Fruit fly (Drosophila melanogaster): ENCODE data around the gene CG5823.

Gene CG5823

dm6 chr3R:17534325-17535105 is at the start of gene CG5823, which contains the start of gene P5cr-2:
Gene CG5823, minus strand, starts transcription at chr3R:17534587.
Gene P5cr-2, plus strand, starts transcription at chr3R:17534815.
- TF ChIP-seq pdm3 (GFP tag; optimal IDR thresholded peaks at IDR 0.05) (peak; percentile 13), dac (GFP tag; optimal IDR thresholded peaks at IDR 0.05) (no peak), CG11294 (GFP tag; IDR thresholded peaks at IDR 0.05) (no peak), spab (GFP tag; optimal IDR thresholded peaks at IDR 0.05) (no peak), Smox (GFP tag; optimal IDR thresholded peaks at IDR 0.05) (peak; percentile 34), lz (GFP tag; optimal IDR thresholded peaks at IDR 0.05) (no peak), CG8319 (GFP tag; optimal IDR thresholded peaks at IDR 0.05) (no peak), CG34406 (GFP tag; optimal IDR thresholded peaks at IDR 0.05) (no peak), Gug (GFP tag; IDR thresholded peaks at IDR 0.05) (peak; percentile 39; the same call in 1 of the 2 replicates), Sox14 (GFP tag; optimal IDR thresholded peaks at IDR 0.05) (peak; percentile 45), Eip75B (GFP tag; optimal IDR thresholded peaks at IDR 0.05) (no peak), fd59A (GFP tag; optimal IDR thresholded peaks at IDR 0.05) (no peak), CG8632 (GFP tag; optimal IDR thresholded peaks at IDR 0.05) (no peak), Met (GFP tag; optimal IDR thresholded peaks at IDR 0.05) (peak; percentile 14), Eip93F (GFP tag; optimal IDR thresholded peaks at IDR 0.05) (no peak), CG4318 (GFP tag; optimal IDR thresholded peaks at IDR 0.05) (no peak), CG11902 (GFP tag; optimal IDR thresholded peaks at IDR 0.05) (no peak), fkh (GFP tag; optimal IDR thresholded peaks at IDR 0.05) (peak; percentile 55), Eip78C (GFP tag) (peak; percentile 66), Sox102F (GFP tag; optimal IDR thresholded peaks at IDR 0.05) (peak; percentile 37), eg (GFP tag; IDR thresholded peaks at IDR 0.05) (peak; percentile 49; the same call in 1 of the 3 replicates), achi (GFP tag; optimal IDR thresholded peaks at IDR 0.05) (no peak), fd85E (GFP tag; optimal IDR thresholded peaks at IDR 0.05) (no peak), Blimp-1 (GFP tag; optimal IDR thresholded peaks at IDR 0.05) (no peak), CG3032 (tag; optimal IDR thresholded peaks at IDR 0.05) (peak; percentile 7), CG1621 (tag; optimal IDR thresholded peaks at IDR 0.05) (no peak), CG11762 (GFP tag; optimal IDR thresholded peaks at IDR 0.05; ENCODE audit: insufficient read depth) (no peak), Ets96B (tag; optimal IDR thresholded peaks at IDR 0.05) (no peak), Hr38 (GFP tag; optimal IDR thresholded peaks at IDR 0.05) (no peak), CG9139 (GFP tag; optimal IDR thresholded peaks at IDR 0.05) (no peak), Hr4 (GFP tag; optimal IDR thresholded peaks at IDR 0.05) (no peak), net (GFP tag; optimal IDR thresholded peaks at IDR 0.05) (no peak), svp (GFP tag) (no peak), CG32006 (GFP tag; optimal IDR thresholded peaks at IDR 0.05) (no peak), cyc (GFP tag; optimal IDR thresholded peaks at IDR 0.05) (peak; percentile 20), Hr39 (GFP tag; optimal IDR thresholded peaks at IDR 0.05) (no peak), salr (GFP tag; optimal IDR thresholded peaks at IDR 0.05) (no peak), CG6808 (GFP tag; optimal IDR thresholded peaks at IDR 0.05) (no peak), CG6163 (GFP tag; IDR thresholded peaks at IDR 0.05) (peak; percentile 72; the same call in 2 of the 3 replicates), Ets21C (GFP tag; optimal IDR thresholded peaks at IDR 0.05) (no peak), CG8119 (GFP tag; IDR thresholded peaks at IDR 0.05) (no peak), acj6 (GFP tag; optimal IDR thresholded peaks at IDR 0.05) (no peak), esn (GFP tag; optimal IDR thresholded peaks at IDR 0.05) (no peak), topi (GFP tag; optimal IDR thresholded peaks at IDR 0.05) (no peak), CG6276 (GFP tag; optimal IDR thresholded peaks at IDR 0.05) (no peak), CG10631 (GFP tag; optimal IDR thresholded peaks at IDR 0.05) (no peak), CG16779 (tag; optimal IDR thresholded peaks at IDR 0.05) (no peak), CG15336 (GFP tag; IDR thresholded peaks at IDR 0.05) (no peak), vri (GFP tag; optimal IDR thresholded peaks at IDR 0.05) (peak; percentile 55), OdsH (GFP tag; optimal IDR thresholded peaks at IDR 0.05) (peak; percentile 21)
